Fruit fly (Drosophila melanogaster) S2 (cell line): ENCODE data around the gene CG7497.

Source experiments
- CG8478 ChIP-seq: fragments of >200 bp; optimal IDR thresholded peaks from 2 replicates; lab custom pipeline; 2018
- CTCF ChIP-seq, 2 experiments: fragments of >200 bp; optimal IDR thresholded peaks; 2 replicates each; lab custom pipeline; 2018

DNA sequence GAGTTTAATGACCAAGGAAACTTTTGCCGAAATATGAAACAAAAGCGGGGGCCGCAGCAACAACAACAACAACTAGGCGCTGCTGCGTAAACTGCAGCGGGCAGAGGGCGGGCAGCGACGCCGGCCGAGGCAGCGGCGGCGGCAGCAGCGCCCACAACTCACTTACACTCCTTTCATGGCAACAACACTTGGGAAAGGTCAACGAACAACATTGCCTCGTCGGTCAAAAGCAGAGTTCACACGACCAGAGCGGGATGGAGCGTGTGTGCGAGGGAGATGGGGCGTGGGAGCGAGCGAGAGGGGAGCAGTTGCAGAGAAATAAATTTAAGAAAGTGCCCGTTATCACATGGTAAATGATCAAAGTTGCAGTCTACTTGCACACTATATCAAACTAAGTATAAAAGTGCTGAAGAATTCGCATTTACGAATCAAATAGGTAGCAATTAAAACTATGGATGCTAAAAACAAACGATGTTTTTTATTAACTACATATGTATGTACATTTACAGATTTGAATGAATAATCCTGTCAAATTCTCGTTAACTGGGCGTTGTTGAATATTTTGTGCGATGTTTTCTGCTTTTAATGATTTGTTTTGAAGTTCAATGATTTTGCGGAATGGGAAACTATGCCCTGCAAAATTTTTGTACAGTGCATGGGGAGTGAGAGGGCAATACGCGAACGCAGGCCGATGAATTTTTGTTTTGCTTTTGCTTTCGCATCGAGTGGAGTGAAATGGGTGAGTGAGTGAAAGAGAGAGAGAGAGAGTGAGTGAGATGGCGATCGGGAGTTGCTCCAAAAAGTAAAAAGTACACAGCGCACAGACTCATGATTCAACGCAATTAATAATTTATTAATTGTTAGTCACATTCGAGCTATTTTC, 24.8 kb upstream of the CG7497 start:
- TF ChIP-seq CG8478 (lab: Kevin White, UChicago) (no peak), CTCF (optimal IDR thresholded peaks at IDR 0.05; lab: Kevin White, UChicago) (no peak)
